Worm (Caenorhabditis elegans) whole organism, early embryonic: Measurements from ENCODE around the gene trpp-3.

ENCODE experiments used
- ama-1 ChIP-seq: fragments of 150-350 bp; optimal IDR thresholded peaks from 2 replicates; lab custom pipeline; 2014
- pes-1 ChIP-seq: fragments of 200-800 bp; sonication (Bioruptor generic); IDR thresholded peaks from 2 replicates; pipeline ENCODE4 v1.3.6; 2022; ENCODE audit warnings: missing genetic modification reagents, missing genetic modification characterization, missing compliant biosample characterization

DNA sequence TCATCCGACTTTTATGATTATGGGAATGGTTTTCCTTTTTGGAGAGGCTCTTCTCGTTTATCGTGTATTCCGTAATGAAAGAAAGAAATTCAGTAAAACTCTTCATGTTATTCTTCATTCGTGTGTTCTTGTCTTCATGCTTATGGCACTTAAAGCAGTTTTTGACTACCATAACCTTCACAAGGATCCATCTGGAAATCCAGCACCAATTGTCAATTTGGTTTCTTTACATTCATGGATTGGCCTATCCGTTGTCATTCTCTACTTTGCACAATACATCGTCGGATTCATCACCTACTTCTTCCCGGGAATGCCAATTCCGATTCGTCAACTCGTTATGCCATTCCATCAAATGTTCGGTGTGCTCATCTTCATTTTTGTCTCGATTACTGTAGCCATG is 13.7 kb upstream of the trpp-3 start:
- TF ChIP-seq ama-1 (lab: Kevin White, UChicago) = no peak
- no peak for TF ChIP-seq pes-1
